Worm (Caenorhabditis elegans) whole organism, midembryonic: ENCODE results near the gene skr-13.

Experiments used
- T22C8.4 ChIP-seq: fragments of 200-800 bp; sonication (Bioruptor generic); IDR thresholded peaks from 2 replicates; pipeline ENCODE4 v1.3.6; 2022; ENCODE audit warnings: missing genetic modification characterization, missing compliant biosample characterization
- cog-1 ChIP-seq: sonication (generic microtip); optimal IDR thresholded peaks from 2 replicates; lab custom pipeline; 2016; ENCODE audit warnings: missing genetic modification characterization, missing compliant biosample characterization
- flt-1 ChIP-seq: fragments of 200-800 bp; sonication (Bioruptor generic); IDR thresholded peaks from 2 replicates; pipeline ENCODE4 v1.3.6; 2022; ENCODE audit warnings: missing genetic modification characterization, missing compliant biosample characterization
- klf-2 ChIP-seq: fragments of 200-800 bp; sonication (Bioruptor generic); conservative IDR thresholded peaks from 2 replicates; pipeline ENCODE4 v1.3.6; 2022; ENCODE audit warnings: missing genetic modification reagents, missing genetic modification characterization, missing compliant biosample characterization
- med-1 ChIP-seq: sonication (generic microtip); optimal IDR thresholded peaks from 2 replicates; lab custom pipeline; 2017; ENCODE audit warnings: missing genetic modification characterization, mild to moderate bottlenecking, missing compliant biosample characterization, antibody characterized with exemption, missing genetic modification reagents; ENCODE audit not compliant: insufficient read depth
- ref-1 ChIP-seq: fragments of 200-800 bp; sonication (Bioruptor generic); conservative IDR thresholded peaks from 2 replicates; pipeline ENCODE4 v1.3.6; 2022; ENCODE audit warnings: missing genetic modification reagents, missing genetic modification characterization, missing compliant biosample characterization
- tab-1 ChIP-seq: fragments of 200-800 bp; sonication (Bioruptor generic); IDR thresholded peaks from 2 replicates; pipeline ENCODE4 v1.3.6; 2022; ENCODE audit warnings: missing genetic modification characterization, missing compliant biosample characterization
- ztf-23 ChIP-seq: fragments of 200-800 bp; sonication (Bioruptor generic); IDR thresholded peaks from 2 replicates; pipeline ENCODE4 v1.3.6; 2022; ENCODE audit warnings: missing genetic modification reagents, missing genetic modification characterization, missing compliant biosample characterization
- ztf-29 ChIP-seq: fragments of 200-800 bp; sonication (Bioruptor generic); IDR thresholded peaks from 2 replicates; pipeline ENCODE4 v1.3.6; 2022; ENCODE audit warnings: missing genetic modification reagents, missing genetic modification characterization, missing compliant biosample characterization

The skr-13 gene

DNA sequence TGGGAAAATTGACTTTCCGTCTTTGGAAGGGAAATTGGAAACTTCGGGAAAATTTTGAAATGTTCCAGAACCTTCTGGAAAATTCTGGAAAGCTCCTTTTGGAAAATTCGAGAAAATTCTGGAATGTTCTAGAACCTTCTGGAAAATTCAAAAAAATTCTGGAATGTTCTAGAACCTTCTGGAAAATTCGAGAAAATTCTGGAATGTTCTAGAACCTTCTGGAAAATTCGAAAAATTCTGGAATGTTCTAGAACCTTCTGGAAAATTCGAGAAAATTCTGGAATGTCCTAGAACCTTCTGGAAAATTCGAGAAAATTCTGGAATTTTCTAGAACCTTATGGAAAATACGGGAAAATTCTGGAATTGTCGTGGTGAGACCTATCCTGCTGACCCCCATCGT is 6.8 kb downstream of the skr-13 start:
- TF ChIP-seq flt-1 (GFP tag; lab: Robert Waterston, UW), result peak; percentile 83; the same call in 1 of the 2 replicates

DNA sequence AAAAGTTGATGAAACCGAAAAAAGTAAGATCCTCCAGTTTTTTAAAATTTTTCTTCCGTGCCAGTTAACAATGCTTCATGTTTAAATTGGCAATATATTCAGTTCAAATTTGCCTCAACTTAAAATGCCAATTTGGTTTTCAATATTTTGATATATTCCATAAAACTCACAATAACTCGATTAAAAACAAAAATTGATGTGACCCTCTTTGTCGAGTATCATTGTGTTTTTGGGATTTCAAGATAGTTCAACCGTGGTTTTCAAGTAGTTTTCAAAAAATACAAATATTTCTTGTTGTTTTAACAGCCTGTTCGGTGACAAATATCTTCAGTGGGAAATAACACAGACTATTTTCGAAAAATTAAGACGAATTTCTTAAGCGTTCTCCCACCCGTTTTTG is 9.4 kb downstream of the skr-13 start:
- no peak for TF ChIP-seq med-1 (GFP tag; lab: Kevin White, UChicago)
- TF ChIP-seq ztf-29, result no peak
- no peak for TF ChIP-seq klf-2 (GFP tag; lab: Robert Waterston, UW)
- TF ChIP-seq ref-1 (GFP tag; lab: Robert Waterston, UW), result no peak
- no peak for TF ChIP-seq ztf-23 (GFP tag; lab: Robert Waterston, UW)
- TF ChIP-seq flt-1 (GFP tag; lab: Robert Waterston, UW), result no peak
- no peak for TF ChIP-seq T22C8.4
- no peak for TF ChIP-seq tab-1
- no peak for TF ChIP-seq cog-1 (tag; lab: Kevin White, UChicago)

DNA sequence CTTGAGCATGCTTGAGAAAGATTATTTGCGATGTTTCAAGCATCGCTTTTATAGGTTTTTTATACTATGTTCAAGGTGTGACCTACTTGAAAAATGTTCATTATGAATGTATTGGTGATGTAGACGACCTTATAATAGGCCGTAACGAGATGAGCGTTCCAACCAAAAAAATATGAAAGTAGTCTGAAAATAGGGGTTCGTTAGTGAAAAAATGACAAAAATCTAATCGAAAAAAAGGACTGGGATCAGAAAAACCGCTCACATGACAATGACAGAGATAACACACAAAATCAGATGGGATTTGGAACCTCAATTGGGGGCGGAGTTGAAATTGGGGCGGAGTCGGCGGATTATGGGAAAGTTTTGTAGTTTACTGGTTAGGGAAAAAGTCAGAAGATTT is 11.5 kb downstream of the skr-13 start, which contains the start of gene Y116A8C.40:
Gene Y116A8C.40, minus strand, starts transcription at position 101 of the 400 bp plus-strand sequence.
- TF ChIP-seq med-1 (GFP tag; lab: Kevin White, UChicago), result no peak

DNA sequence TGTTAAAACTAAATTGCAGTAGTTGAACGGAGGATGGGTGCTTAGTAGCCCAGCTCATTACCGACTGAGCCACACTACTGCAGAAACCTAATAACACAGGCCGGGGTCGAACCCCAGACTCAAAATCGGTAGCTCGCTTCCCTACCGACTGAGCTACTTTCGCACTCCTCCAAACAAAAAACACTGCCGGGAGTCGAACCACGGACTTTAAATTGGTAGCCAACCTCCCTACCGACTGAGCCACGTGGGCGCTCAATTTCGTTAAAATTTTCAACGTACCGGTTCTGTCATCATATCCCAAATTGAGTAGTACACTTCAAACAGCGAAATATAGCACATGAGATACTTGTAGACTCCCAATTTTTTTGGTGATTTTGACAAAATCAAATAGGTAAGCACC is 12.0 kb downstream of the skr-13 start:
- TF ChIP-seq klf-2 (GFP tag; lab: Robert Waterston, UW) (no peak), flt-1 (GFP tag; lab: Robert Waterston, UW) (no peak), T22C8.4 (no peak), ref-1 (GFP tag; lab: Robert Waterston, UW) (no peak), cog-1 (tag; lab: Kevin White, UChicago) (no peak), ztf-29 (no peak), ztf-23 (GFP tag; lab: Robert Waterston, UW) (no peak), med-1 (GFP tag; lab: Kevin White, UChicago) (no peak), tab-1 (no peak)

DNA sequence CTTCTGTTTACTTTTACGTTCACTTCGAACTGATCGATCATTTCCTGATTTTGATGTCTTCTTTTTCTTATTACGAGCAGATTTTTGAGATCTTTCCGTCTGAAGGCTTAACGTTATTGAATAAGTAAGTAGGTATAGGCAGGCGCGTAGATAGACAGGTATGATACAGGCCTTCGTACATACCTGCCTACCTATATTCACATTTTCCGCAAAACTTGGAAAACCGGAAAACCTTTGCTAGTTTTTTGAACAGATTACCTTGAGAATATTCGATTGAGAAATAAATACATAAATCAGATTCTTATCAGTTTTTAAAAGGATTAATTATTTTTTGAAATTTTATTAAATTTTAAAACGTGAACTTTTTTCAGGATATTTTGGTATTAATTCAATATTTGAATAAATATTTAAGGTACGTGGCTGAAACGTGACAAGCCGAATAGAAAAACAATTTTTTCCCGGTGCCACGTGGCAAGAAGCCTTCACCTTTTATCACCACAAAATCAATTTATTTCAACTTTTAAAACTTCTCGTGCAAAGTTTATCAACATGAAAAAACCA is 31.3 kb downstream of the skr-13 start, which contains the start of the genes Y116A8C.37 and Y116A8C.38:
Gene Y116A8C.37, minus strand, starts transcription at position 101 of the 561 bp plus-strand sequence.
Gene Y116A8C.38, plus strand, starts transcription at position 511 of the 561 bp plus-strand sequence.
- TF ChIP-seq cog-1 (tag; lab: Kevin White, UChicago) (no peak), T22C8.4 (no peak), ztf-23 (GFP tag; lab: Robert Waterston, UW) (no peak), flt-1 (GFP tag; lab: Robert Waterston, UW) (no peak)

DNA sequence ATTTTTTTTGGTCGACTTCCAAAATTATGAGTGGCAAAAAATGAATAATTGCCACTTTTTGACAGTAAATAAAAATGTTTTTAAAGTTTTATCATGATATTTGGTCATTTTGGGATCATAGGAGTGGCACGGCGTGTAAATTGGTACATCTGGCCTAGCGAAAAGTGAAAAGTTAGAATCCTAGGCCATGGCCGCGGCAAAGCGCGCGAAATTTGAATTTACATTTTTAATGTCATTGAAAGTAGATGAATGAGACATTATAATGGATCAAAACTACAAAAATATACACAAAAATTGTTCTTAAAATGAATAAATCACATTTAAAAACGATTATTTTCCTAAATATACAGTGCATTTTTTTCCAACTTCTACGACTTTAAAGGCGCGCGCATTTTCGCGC is 35.9 kb downstream of the skr-13 start:
- no peak for TF ChIP-seq med-1 (GFP tag; lab: Kevin White, UChicago)
- no peak for TF ChIP-seq flt-1 (GFP tag; lab: Robert Waterston, UW)
- TF ChIP-seq T22C8.4, result no peak
- TF ChIP-seq cog-1 (tag; lab: Kevin White, UChicago), result no peak
- TF ChIP-seq ztf-23 (GFP tag; lab: Robert Waterston, UW), result no peak
- TF ChIP-seq tab-1, result no peak
- TF ChIP-seq ztf-29, result no peak
- no peak for TF ChIP-seq ref-1 (GFP tag; lab: Robert Waterston, UW)
- TF ChIP-seq klf-2 (GFP tag; lab: Robert Waterston, UW), result no peak

DNA sequence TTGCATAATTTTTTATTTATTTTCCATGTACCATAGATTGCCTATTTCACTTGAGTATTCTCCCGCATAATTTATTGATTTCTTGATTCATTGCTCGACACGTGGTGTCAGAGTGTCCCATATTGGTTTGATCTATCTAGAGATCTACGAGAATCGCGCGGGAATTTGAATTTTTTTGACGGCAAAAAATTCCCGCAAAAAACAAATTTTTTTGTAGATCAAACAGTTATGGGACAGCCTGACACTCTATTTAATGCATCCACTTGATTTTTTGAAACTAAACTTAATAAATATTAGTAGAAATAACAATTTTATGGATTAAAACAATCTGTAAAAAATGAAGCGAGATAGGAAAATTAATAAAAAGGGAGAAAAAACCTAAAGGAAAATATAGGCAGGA is 36.4 kb downstream of the skr-13 start:
- TF ChIP-seq ref-1 (GFP tag; lab: Robert Waterston, UW) (no peak), cog-1 (tag; lab: Kevin White, UChicago) (no peak), med-1 (GFP tag; lab: Kevin White, UChicago) (no peak), T22C8.4 (no peak), flt-1 (GFP tag; lab: Robert Waterston, UW) (no peak), klf-2 (GFP tag; lab: Robert Waterston, UW) (no peak), ztf-23 (GFP tag; lab: Robert Waterston, UW) (no peak), tab-1 (no peak)

DNA sequence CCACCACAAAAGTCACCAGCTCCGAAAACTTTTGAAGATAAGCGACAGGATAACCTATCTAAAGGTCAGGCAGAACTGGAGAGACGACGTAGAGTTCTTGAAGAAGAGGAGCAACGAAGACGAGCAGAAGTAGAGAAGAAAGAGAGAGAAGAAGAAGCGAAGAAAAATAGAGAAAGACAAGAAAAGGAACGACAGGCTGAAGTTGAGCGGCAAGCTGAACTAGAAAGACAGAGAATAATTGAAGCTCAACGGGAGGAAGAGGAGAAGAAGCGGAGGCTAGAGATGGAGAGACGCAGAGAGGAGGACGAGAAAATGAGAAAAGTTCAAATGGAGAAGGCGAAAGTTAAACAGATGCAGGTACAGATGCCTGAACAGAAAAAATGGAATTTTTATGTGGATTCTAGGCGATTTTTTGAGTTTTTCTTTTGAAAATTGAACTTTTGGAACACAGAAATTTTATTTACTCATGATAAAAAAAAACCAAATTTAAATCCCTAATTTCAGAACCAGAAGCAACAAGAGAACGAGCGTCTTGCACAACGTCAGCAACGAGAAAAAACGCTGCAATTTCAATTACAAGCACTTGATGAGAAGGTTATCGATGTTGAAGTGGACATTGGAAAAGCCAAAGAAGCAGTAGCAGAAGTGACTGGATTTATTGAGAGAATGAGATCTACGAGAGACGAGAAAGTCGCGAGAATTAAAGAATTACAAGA is 41.2 kb downstream of the skr-13 start:
- TF ChIP-seq cog-1 (tag; lab: Kevin White, UChicago), result no peak
- TF ChIP-seq flt-1 (GFP tag; lab: Robert Waterston, UW), result no peak
- no peak for TF ChIP-seq ztf-29
- TF ChIP-seq T22C8.4, result no peak
- TF ChIP-seq tab-1, result no peak

DNA sequence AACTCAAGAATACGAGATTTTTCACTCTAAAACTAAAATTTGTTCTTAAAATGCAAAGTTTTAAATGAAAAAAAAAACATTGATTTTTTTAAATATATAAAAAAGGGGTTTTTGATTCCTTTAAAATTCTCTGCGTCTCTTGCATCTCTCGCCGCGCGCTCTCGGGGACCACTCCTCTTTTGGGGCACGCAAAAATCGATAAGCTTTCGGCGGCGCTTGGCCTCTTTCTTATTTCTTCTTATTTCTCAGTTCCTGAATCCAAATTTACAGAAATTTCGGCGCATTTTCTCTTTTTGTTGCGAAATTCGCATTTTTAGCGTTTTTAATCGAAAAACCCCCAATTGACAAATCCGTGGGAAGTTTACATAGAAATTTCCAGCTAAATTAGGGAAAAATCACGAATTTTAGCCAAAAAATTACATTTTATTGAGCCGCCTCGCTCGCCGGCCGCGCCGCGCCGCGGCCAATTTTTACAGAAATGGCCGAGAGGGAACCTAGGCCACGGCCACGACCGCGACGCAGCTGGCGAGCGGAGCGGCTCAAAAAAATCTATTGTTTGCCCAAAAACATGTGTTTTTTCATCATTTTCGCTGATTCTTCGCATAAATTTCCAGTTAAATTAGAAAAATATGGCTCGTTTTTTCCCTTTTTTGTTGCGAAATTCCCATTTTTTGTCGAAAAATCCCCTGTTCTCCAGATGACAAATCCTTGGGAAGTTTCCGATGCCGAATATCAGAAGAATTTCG is 43.3 kb downstream of the skr-13 start, which contains the start of gene itsn-1:
Gene itsn-1, plus strand, starts transcription at position 696 of the 746 bp plus-strand sequence.
- peak; percentile 47; the same call in 1 of the 2 replicates for TF ChIP-seq T22C8.4
- no peak for TF ChIP-seq cog-1 (tag; lab: Kevin White, UChicago)
- no peak for TF ChIP-seq ref-1 (GFP tag; lab: Robert Waterston, UW)

DNA sequence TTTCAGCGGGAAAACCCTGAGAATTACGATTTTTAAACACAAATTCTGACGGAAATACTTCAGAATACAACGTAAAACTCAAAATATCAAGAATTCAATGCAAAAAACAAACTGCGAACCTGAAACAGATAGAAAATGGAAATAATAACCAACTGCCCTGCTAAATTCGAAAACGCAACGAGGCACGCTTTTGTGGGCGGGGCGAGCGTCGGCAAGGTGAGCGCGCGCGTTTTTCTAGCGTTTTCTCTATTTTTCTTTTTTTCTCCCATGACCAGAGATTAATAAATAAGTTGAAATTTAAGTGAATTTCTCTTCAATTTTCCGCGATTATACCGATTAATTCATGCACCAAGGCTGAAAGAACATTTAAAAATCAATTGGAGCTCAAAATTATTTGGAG is 43.8 kb downstream of the skr-13 start, which contains the start of gene uaf-2:
Gene uaf-2, minus strand, starts transcription at position 183 of the 400 bp plus-strand sequence.
- no peak for TF ChIP-seq T22C8.4
- TF ChIP-seq flt-1 (GFP tag; lab: Robert Waterston, UW), result peak; percentile 25; the same call in 1 of the 2 replicates
